Worm (Caenorhabditis elegans) whole organism, mixed stage, embryonic: ENCODE results near the gene papl-1.

ENCODE experiments used
- bed-3 ChIP-seq: fragments of 200-800 bp; sonication (Bioruptor generic); optimal IDR thresholded peaks from 3 replicates; lab custom pipeline; 2018; ENCODE audit warnings: mild to moderate bottlenecking, missing genetic modification characterization, moderate library complexity, missing compliant biosample characterization
- blmp-1 ChIP-seq: fragments of 150-350 bp; optimal IDR thresholded peaks from 2 replicates; lab custom pipeline; 2014; ENCODE audit warnings: missing biosample characterization, missing genetic modification characterization
- ceh-43 ChIP-seq: fragments of 200-800 bp; sonication (Bioruptor generic); optimal IDR thresholded peaks from 2 replicates; lab custom pipeline; 2018; ENCODE audit warnings: mild to moderate bottlenecking, missing genetic modification characterization, moderate library complexity, missing compliant biosample characterization
- ceh-83 ChIP-seq: fragments of 200-800 bp; sonication (Bioruptor generic); optimal IDR thresholded peaks from 2 replicates; lab custom pipeline; 2018; ENCODE audit warnings: mild to moderate bottlenecking, missing genetic modification characterization, missing compliant biosample characterization
- ces-1 ChIP-seq: fragments of 150-350 bp; optimal IDR thresholded peaks from 2 replicates; lab custom pipeline; 2014; ENCODE audit warnings: missing biosample characterization, missing genetic modification reagents, missing genetic modification characterization
- cnd-1 ChIP-seq: fragments of 200-800 bp; sonication (Bioruptor generic); optimal IDR thresholded peaks from 2 replicates; lab custom pipeline; 2018; ENCODE audit warnings: mild to moderate bottlenecking, missing genetic modification characterization, missing compliant biosample characterization
- drap-1 ChIP-seq: fragments of 200-800 bp; sonication (Bioruptor generic); optimal IDR thresholded peaks from 3 replicates; lab custom pipeline; 2018; ENCODE audit warnings: mild to moderate bottlenecking, missing genetic modification characterization, missing compliant biosample characterization
- elt-1 ChIP-seq: sonication (generic microtip); optimal IDR thresholded peaks from 2 replicates; lab custom pipeline; 2017; ENCODE audit warnings: missing genetic modification characterization, mild to moderate bottlenecking, missing compliant biosample characterization, antibody characterized with exemption, moderate library complexity, borderline replicate concordance; ENCODE audit not compliant: insufficient read depth
- elt-3 ChIP-seq: fragments of 150-350 bp; optimal IDR thresholded peaks from 2 replicates; lab custom pipeline; 2014; ENCODE audit warnings: missing biosample characterization, missing genetic modification characterization
- flh-1 ChIP-seq: fragments of 200-800 bp; sonication (Bioruptor generic); optimal IDR thresholded peaks from 2 replicates; lab custom pipeline; 2018; ENCODE audit warnings: mild to moderate bottlenecking, missing genetic modification characterization, moderate library complexity, missing compliant biosample characterization
- ham-2 ChIP-seq: fragments of 200-800 bp; sonication (Bioruptor generic); optimal IDR thresholded peaks from 2 replicates; lab custom pipeline; 2018; ENCODE audit warnings: mild to moderate bottlenecking, missing genetic modification characterization, missing compliant biosample characterization
- hlh-1 ChIP-seq: fragments of 150-350 bp; optimal IDR thresholded peaks from 2 replicates; lab custom pipeline; 2014; ENCODE audit warnings: missing biosample characterization, missing genetic modification reagents, missing genetic modification characterization
- lin-13 ChIP-seq: fragments of 150-350 bp; optimal IDR thresholded peaks from 2 replicates; lab custom pipeline; 2014; ENCODE audit warnings: missing biosample characterization, missing genetic modification characterization
- mab-5 ChIP-seq: fragments of 150-350 bp; optimal IDR thresholded peaks from 2 replicates; lab custom pipeline; 2014; ENCODE audit warnings: missing biosample characterization, missing genetic modification characterization
- mep-1 ChIP-seq: fragments of 150-350 bp; optimal IDR thresholded peaks from 2 replicates; lab custom pipeline; 2017; ENCODE audit warnings: missing biosample characterization, missing genetic modification reagents, missing genetic modification characterization, inconsistent platforms
- mls-2 ChIP-seq: sonication (generic microtip); optimal IDR thresholded peaks from 2 replicates; lab custom pipeline; 2016; ENCODE audit warnings: mild to moderate bottlenecking, missing genetic modification characterization, moderate library complexity, missing compliant biosample characterization
- nhr-12 ChIP-seq: fragments of 150-350 bp; optimal IDR thresholded peaks from 2 replicates; lab custom pipeline; 2014; ENCODE audit warnings: missing biosample characterization, missing genetic modification characterization
- nhr-2 ChIP-seq: fragments of 150-350 bp; optimal IDR thresholded peaks from 2 replicates; lab custom pipeline; 2014; ENCODE audit warnings: missing biosample characterization, missing genetic modification characterization
- nhr-237 ChIP-seq: fragments of 150-350 bp; optimal IDR thresholded peaks from 2 replicates; lab custom pipeline; 2014; ENCODE audit warnings: missing biosample characterization, missing genetic modification characterization
- nhr-28 ChIP-seq: fragments of 150-350 bp; optimal IDR thresholded peaks from 2 replicates; lab custom pipeline; 2014; ENCODE audit warnings: missing biosample characterization, missing genetic modification characterization
- nhr-76 ChIP-seq: sonication (generic microtip); optimal IDR thresholded peaks from 2 replicates; lab custom pipeline; 2017; ENCODE audit warnings: missing biosample characterization, missing genetic modification characterization
- pha-4 ChIP-seq: fragments of 150-350 bp; optimal IDR thresholded peaks from 2 replicates; lab custom pipeline; 2018; ENCODE audit warnings: missing biosample characterization, missing genetic modification reagents, missing genetic modification characterization
- sem-2 ChIP-seq: fragments of 200-800 bp; sonication (Bioruptor generic); optimal IDR thresholded peaks from 2 replicates; lab custom pipeline; 2018; ENCODE audit warnings: mild to moderate bottlenecking, missing genetic modification characterization, missing compliant biosample characterization
- snpc-4 ChIP-seq: fragments of 150-350 bp; optimal IDR thresholded peaks from 2 replicates; lab custom pipeline; 2014; ENCODE audit warnings: missing biosample characterization, missing genetic modification characterization
- sptf-1 ChIP-seq: sonication (generic microtip); optimal IDR thresholded peaks from 2 replicates; lab custom pipeline; 2017; ENCODE audit warnings: mild to moderate bottlenecking, missing genetic modification characterization, moderate library complexity, missing compliant biosample characterization
- tbx-8 ChIP-seq: fragments of 200-800 bp; sonication (Bioruptor generic); optimal IDR thresholded peaks from 2 replicates; lab custom pipeline; 2018; ENCODE audit warnings: mild to moderate bottlenecking, missing genetic modification characterization, moderate library complexity, missing compliant biosample characterization
- unc-120 ChIP-seq: sonication (generic microtip); optimal IDR thresholded peaks from 2 replicates; lab custom pipeline; 2017; ENCODE audit warnings: missing genetic modification characterization, missing compliant biosample characterization; ENCODE audit not compliant: poor library complexity, severe bottlenecking
- unc-39 ChIP-seq: fragments of 150-350 bp; optimal IDR thresholded peaks from 2 replicates; lab custom pipeline; 2014; ENCODE audit warnings: missing biosample characterization, missing genetic modification characterization
- unc-62 ChIP-seq: fragments of 150-350 bp; optimal IDR thresholded peaks from 2 replicates; lab custom pipeline; 2014; ENCODE audit warnings: missing biosample characterization, missing genetic modification reagents, missing genetic modification characterization
- ztf-11 ChIP-seq: fragments of 150-350 bp; optimal IDR thresholded peaks from 2 replicates; lab custom pipeline; 2014; ENCODE audit warnings: missing biosample characterization, missing genetic modification characterization

Gene papl-1

DNA sequence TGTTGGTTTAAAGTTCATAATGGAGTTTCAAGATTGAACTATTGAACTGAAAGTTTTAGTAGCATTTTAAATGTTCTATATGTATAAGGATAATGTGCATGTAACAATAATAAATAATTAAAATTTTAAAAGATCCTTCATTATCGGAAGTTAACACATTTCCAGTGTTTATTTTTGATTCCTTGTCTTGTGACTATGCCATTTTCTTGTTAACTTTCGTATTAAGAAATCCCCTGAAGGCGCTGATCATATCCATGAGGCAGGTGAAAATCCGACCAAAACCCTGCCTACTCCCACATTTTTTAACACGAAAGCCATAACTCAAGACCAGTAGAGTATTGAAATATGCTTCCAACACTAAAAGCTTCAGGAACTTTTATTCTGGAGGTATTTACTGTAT is 39.8 kb downstream of the papl-1 start, which contains the start of gene R11D1.7:
Gene R11D1.7 (plus strand): TSS at position 301 of the 400 bp plus-strand sequence.
- TF ChIP-seq ces-1 (no peak), ceh-43 (no peak), drap-1 (no peak), sem-2 (GFP tag; lab: Kevin White, UChicago) (no peak), ham-2 (GFP tag; lab: Kevin White, UChicago) (no peak), mep-1 (tag; lab: Kevin White, UChicago) (no peak), nhr-76 (tag; lab: Kevin White, UChicago) (no peak)

DNA sequence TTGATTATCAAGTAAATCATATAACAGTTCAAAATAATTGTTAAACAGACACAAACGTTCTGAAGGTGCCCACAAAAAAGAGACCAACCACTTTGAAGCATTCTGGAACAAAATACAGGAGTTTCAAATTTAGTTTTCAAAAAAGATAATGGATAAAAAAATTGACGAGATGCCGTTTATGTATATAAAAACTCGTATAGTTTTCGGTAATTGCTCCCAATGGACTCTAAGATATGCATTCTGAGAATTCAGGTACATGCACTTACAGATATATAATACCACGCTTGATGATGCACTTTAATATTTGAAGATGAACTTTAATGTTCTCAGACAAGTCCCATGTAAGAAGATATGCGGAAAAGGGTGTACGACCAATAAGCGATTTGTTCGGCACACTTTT is 40.9 kb downstream of the papl-1 start, which contains the start of gene str-181:
Gene str-181 (minus strand): TSS at position 101 of the 400 bp plus-strand sequence.
- TF ChIP-seq mep-1 (tag; lab: Kevin White, UChicago) (no peak), bed-3 (no peak), nhr-12 (tag; lab: Kevin White, UChicago) (no peak), nhr-237 (tag; lab: Kevin White, UChicago) (no peak), hlh-1 (tag; lab: Kevin White, UChicago) (no peak), mab-5 (tag; lab: Kevin White, UChicago) (no peak), tbx-8 (GFP tag; lab: Kevin White, UChicago) (no peak), elt-3 (no peak), blmp-1 (no peak), nhr-2 (tag; lab: Kevin White, UChicago) (no peak), cnd-1 (tag; lab: Kevin White, UChicago) (no peak), pha-4 (tag; lab: Kevin White, UChicago) (no peak), elt-1 (tag; lab: Kevin White, UChicago) (no peak), unc-62 (GFP tag; lab: Kevin White, UChicago) (no peak), ham-2 (GFP tag; lab: Kevin White, UChicago) (no peak), ceh-83 (GFP tag; lab: Kevin White, UChicago) (no peak), mls-2 (tag; lab: Kevin White, UChicago) (no peak)

DNA sequence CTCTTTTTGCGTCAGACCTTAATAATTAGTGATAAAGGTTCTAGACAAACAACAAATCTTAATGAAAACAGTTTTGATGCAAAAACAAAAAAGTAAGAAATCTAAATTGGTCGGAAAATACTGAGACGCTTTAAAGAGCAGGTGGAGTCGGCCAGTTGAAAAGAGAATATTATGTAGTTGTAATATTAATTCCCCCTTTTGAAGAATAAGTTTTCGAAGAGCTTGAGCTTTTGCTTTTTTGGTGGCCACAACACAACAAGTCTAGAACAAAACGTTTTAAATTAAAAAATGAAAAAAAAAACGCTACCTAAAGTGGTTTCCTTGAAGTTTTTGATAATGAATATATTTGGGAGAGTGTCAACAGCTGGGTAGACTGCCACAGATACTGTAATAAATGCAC is 43.1 kb downstream of the papl-1 start, which contains the start of gene str-178:
Gene str-178 (minus strand): TSS at position 101 of the 400 bp plus-strand sequence.
- TF ChIP-seq unc-39 (tag; lab: Kevin White, UChicago) (no peak), mep-1 (tag; lab: Kevin White, UChicago) (no peak), nhr-28 (tag; lab: Kevin White, UChicago) (no peak), sptf-1 (tag; lab: Kevin White, UChicago) (no peak), snpc-4 (tag; lab: Kevin White, UChicago) (no peak), drap-1 (no peak), elt-1 (tag; lab: Kevin White, UChicago) (no peak), hlh-1 (tag; lab: Kevin White, UChicago) (no peak), cnd-1 (tag; lab: Kevin White, UChicago) (no peak), unc-120 (tag; lab: Kevin White, UChicago) (no peak)

DNA sequence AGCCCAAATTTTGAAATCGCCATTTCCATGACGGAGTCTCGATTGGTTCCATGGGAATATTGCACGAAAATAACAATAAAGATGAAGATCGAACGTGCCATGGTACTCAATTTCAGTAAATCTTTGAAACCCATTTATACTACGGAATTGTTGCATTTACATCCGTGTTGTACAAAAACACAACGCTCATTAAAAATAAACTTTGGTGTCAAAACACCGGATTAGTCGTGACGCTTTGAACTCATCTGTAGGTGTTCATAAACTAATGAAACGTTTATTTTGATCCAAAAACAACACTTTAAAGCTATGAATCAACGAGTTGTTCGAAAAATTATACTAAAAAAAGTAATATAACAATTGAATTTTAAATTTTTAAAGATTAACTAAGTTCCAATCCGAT is 45.4 kb downstream of the papl-1 start, which contains the start of gene R11D1.4:
Gene R11D1.4 (minus strand): TSS at position 101 of the 400 bp plus-strand sequence.
- TF ChIP-seq lin-13, result no peak
- no peak for TF ChIP-seq sem-2 (GFP tag; lab: Kevin White, UChicago)
- TF ChIP-seq pha-4 (tag; lab: Kevin White, UChicago), result no peak

DNA sequence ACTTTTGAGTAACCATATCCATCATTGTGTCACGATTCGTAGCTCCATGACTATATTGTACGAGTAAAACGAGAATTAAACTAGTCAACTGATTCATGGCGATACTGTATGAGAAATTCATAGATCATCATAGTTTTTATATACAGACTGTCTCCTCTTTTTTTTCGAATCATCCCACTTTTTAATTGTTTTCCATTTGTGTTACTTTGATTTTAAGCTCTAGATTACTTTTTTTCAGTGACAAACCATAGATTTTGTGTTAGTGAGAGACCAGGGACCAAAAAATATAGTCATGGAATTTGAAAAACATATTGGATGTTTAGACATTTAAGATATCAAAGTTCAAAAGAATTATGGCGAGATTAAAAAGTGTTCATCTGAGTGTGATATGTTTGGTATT is 47.6 kb downstream of the papl-1 start, which contains the start of gene R11D1.3:
Gene R11D1.3 (minus strand): TSS at position 101 of the 400 bp plus-strand sequence.
- TF ChIP-seq mls-2 (tag; lab: Kevin White, UChicago) (no peak), nhr-12 (tag; lab: Kevin White, UChicago) (no peak), ceh-83 (GFP tag; lab: Kevin White, UChicago) (no peak), ham-2 (GFP tag; lab: Kevin White, UChicago) (no peak), flh-1 (GFP tag; lab: Kevin White, UChicago) (no peak), ztf-11 (tag; lab: Kevin White, UChicago) (no peak), nhr-237 (tag; lab: Kevin White, UChicago) (no peak), snpc-4 (tag; lab: Kevin White, UChicago) (no peak), cnd-1 (tag; lab: Kevin White, UChicago) (no peak), nhr-2 (tag; lab: Kevin White, UChicago) (no peak)
